Worm (Caenorhabditis elegans) whole organism, L2 larva: ENCODE results near the gene Y54E2A.10.

Source experiments
- ZK546.5 ChIP-seq: sonication (generic microtip); optimal IDR thresholded peaks from 2 replicates; lab custom pipeline; 2017; ENCODE audit warnings: missing biosample characterization, missing genetic modification characterization
- nhr-10 ChIP-seq: sonication (generic microtip); optimal IDR thresholded peaks from 2 replicates; lab custom pipeline; 2017; ENCODE audit warnings: missing biosample characterization, missing genetic modification characterization
- nhr-11 ChIP-seq: fragments of 150-350 bp; optimal IDR thresholded peaks from 2 replicates; lab custom pipeline; 2014; ENCODE audit warnings: missing biosample characterization, missing genetic modification characterization
- nhr-237 ChIP-seq: fragments of 150-350 bp; optimal IDR thresholded peaks from 2 replicates; lab custom pipeline; 2014; ENCODE audit warnings: missing biosample characterization, missing genetic modification characterization
- skn-1 ChIP-seq: sonication (generic microtip); optimal IDR thresholded peaks from 2 replicates; lab custom pipeline; 2017; ENCODE audit warnings: missing biosample characterization, missing genetic modification characterization

- TF ChIP-seq nhr-237 (tag; lab: Kevin White, UChicago) (no peak), nhr-11 (tag; lab: Kevin White, UChicago) (no peak), skn-1 (tag; lab: Kevin White, UChicago) (no peak), ZK546.5 (no peak), nhr-10 (tag; lab: Kevin White, UChicago) (no peak)
These were observed 47.9 kb downstream of the Y54E2A.10 start for ce11 chrII:14838596-14839215.
